Worm (Caenorhabditis elegans): ENCODE data around the gene Y55F3AM.11.

The Y55F3AM.11 gene

ce11 chrIV:1012447-1012846 is 31.7 kb downstream of the Y55F3AM.11 start, which contains the start of gene rbm-39 (continued):
- TF ChIP-seq C38D4.7 (GFP tag; optimal IDR thresholded peaks at IDR 0.05): no peak
- TF ChIP-seq hlh-13 (GFP tag; optimal IDR thresholded peaks at IDR 0.05): no peak
- TF ChIP-seq lin-11 (tag; optimal IDR thresholded peaks at IDR 0.05): no peak
- TF ChIP-seq sox-2 (GFP tag; IDR thresholded peaks at IDR 0.05): no peak
- TF ChIP-seq T23F11.4 (GFP tag; optimal IDR thresholded peaks at IDR 0.05): no peak
- no peak for TF ChIP-seq ttx-3 (tag; optimal IDR thresholded peaks at IDR 0.05)
- no peak for TF ChIP-seq sdc-2 (tag; optimal IDR thresholded peaks at IDR 0.05)
- TF ChIP-seq ceh-9 (tag; optimal IDR thresholded peaks at IDR 0.05): no peak
- peak; percentile 22 for TF ChIP-seq ceh-18 (tag; optimal IDR thresholded peaks at IDR 0.05)
- no peak for TF ChIP-seq ceh-24 (tag; optimal IDR thresholded peaks at IDR 0.05)
- no peak for TF ChIP-seq pat-9 (tag; optimal IDR thresholded peaks at IDR 0.05)
- no peak for TF ChIP-seq dmd-4 (tag; optimal IDR thresholded peaks at IDR 0.05; ENCODE audit: borderline replicate concordance)
- peak; percentile 21 for TF ChIP-seq madf-2 (tag; optimal IDR thresholded peaks at IDR 0.05)
- TF ChIP-seq pqm-1 (tag; optimal IDR thresholded peaks at IDR 0.05): no peak
- no peak for TF ChIP-seq elt-4 (tag; optimal IDR thresholded peaks at IDR 0.05)
- TF ChIP-seq hlh-8 (tag; optimal IDR thresholded peaks at IDR 0.05): no peak
- TF ChIP-seq hlh-30 (tag; optimal IDR thresholded peaks at IDR 0.05; ENCODE audit: insufficient read depth): peak; percentile 83
- no peak for TF ChIP-seq nhr-232 (tag; optimal IDR thresholded peaks at IDR 0.05)
- TF ChIP-seq C08G9.2 (tag; optimal IDR thresholded peaks at IDR 0.05): no peak
- TF ChIP-seq ztf-16 (tag; optimal IDR thresholded peaks at IDR 0.05): no peak
- no peak for TF ChIP-seq syd-9 (tag; optimal IDR thresholded peaks at IDR 0.05)
- no peak for TF ChIP-seq K09A11.1 (tag; optimal IDR thresholded peaks at IDR 0.05; ENCODE audit: insufficient read depth)
- TF ChIP-seq tbx-7 (tag; optimal IDR thresholded peaks at IDR 0.05): no peak
- no peak for TF ChIP-seq fkh-6 (tag; optimal IDR thresholded peaks at IDR 0.05)
- no peak for TF ChIP-seq hlh-6 (tag; optimal IDR thresholded peaks at IDR 0.05)
- TF ChIP-seq lim-6 (tag; optimal IDR thresholded peaks at IDR 0.05): no peak

ce11 chrIV:1011776-1012175 is 32.4 kb downstream of the Y55F3AM.11 start:
- no peak for TF ChIP-seq ceh-2 (tag; optimal IDR thresholded peaks at IDR 0.05)
- TF ChIP-seq ets-4 (tag; optimal IDR thresholded peaks at IDR 0.05): no peak
- TF ChIP-seq ref-2 (tag; optimal IDR thresholded peaks at IDR 0.05): no peak
- no peak for TF ChIP-seq ama-1 (optimal IDR thresholded peaks at IDR 0.05)
- TF ChIP-seq syd-9 (tag; optimal IDR thresholded peaks at IDR 0.05): no peak
- no peak for TF ChIP-seq K02D7.2 (tag; optimal IDR thresholded peaks at IDR 0.05)
- TF ChIP-seq hlh-30 (tag; optimal IDR thresholded peaks at IDR 0.05; ENCODE audit: insufficient read depth): no peak
- TF ChIP-seq madf-2 (tag; optimal IDR thresholded peaks at IDR 0.05): no peak

ce11 chrIV:1010212-1010611 is 34.0 kb downstream of the Y55F3AM.11 start, which contains the start of gene atg-3:
Gene atg-3, plus strand, starts transcription at chrIV:1010512.
- no peak for TF ChIP-seq sox-4 (tag; optimal IDR thresholded peaks at IDR 0.05)
- TF ChIP-seq nfya-1 (tag; optimal IDR thresholded peaks at IDR 0.05): no peak

- no peak for TF ChIP-seq K02D7.2 (tag; optimal IDR thresholded peaks at IDR 0.05)
- no peak for TF ChIP-seq ref-2 (tag; optimal IDR thresholded peaks at IDR 0.05)
- TF ChIP-seq ceh-30 (tag; optimal IDR thresholded peaks at IDR 0.05): peak; percentile 46
- TF ChIP-seq ceh-48 (tag; optimal IDR thresholded peaks at IDR 0.05): peak; percentile 46
- TF ChIP-seq ama-1 (optimal IDR thresholded peaks at IDR 0.05): no peak
- TF ChIP-seq hlh-6 (tag; optimal IDR thresholded peaks at IDR 0.05): no peak
- TF ChIP-seq nhr-11 (tag; optimal IDR thresholded peaks at IDR 0.05): no peak
- TF ChIP-seq nfya-1 (tag; optimal IDR thresholded peaks at IDR 0.05): peak; percentile 30
- no peak for TF ChIP-seq ceh-34 (tag; optimal IDR thresholded peaks at IDR 0.05)
- no peak for TF ChIP-seq C38D4.7 (GFP tag; optimal IDR thresholded peaks at IDR 0.05)
- TF ChIP-seq ceh-2 (tag; optimal IDR thresholded peaks at IDR 0.05): no peak
- TF ChIP-seq tbx-7 (tag; optimal IDR thresholded peaks at IDR 0.05): no peak
- peak; percentile 92 for TF ChIP-seq hlh-30 (tag; optimal IDR thresholded peaks at IDR 0.05; ENCODE audit: insufficient read depth)
- peak; percentile 1 for TF ChIP-seq tbx-2 (tag; optimal IDR thresholded peaks at IDR 0.05)
- no peak for TF ChIP-seq dve-1 (tag; optimal IDR thresholded peaks at IDR 0.05)
- no peak for TF ChIP-seq nhr-232 (tag; optimal IDR thresholded peaks at IDR 0.05)
- no peak for TF ChIP-seq pha-2 (tag; optimal IDR thresholded peaks at IDR 0.05)
Observed at ce11 chrIV:1009546-1009945, 34.6 kb downstream of the Y55F3AM.11 start, which contains the start of gene Y55F3AM.9. Gene Y55F3AM.9, minus strand, starts transcription at chrIV:1009734.

All from whole organism, late embryonic.